Worm (Caenorhabditis elegans) whole organism, L1 larva: ENCODE measurements around the gene clc-13.

Experiments
- C16A3.4 ChIP-seq: fragments of 150-350 bp; optimal IDR thresholded peaks from 2 replicates; lab custom pipeline; 2014; ENCODE audit warnings: missing biosample characterization, missing genetic modification characterization
- aha-1 ChIP-seq: fragments of 150-350 bp; optimal IDR thresholded peaks from 2 replicates; lab custom pipeline; 2014; ENCODE audit warnings: missing biosample characterization, missing genetic modification characterization
- alr-1 ChIP-seq: fragments of 200-800 bp; sonication (Bioruptor generic); optimal IDR thresholded peaks from 2 replicates; lab custom pipeline; 2018; ENCODE audit warnings: borderline replicate concordance, mild to moderate bottlenecking, missing genetic modification characterization, missing compliant biosample characterization
- ceh-8 ChIP-seq: fragments of 200-800 bp; sonication (Bioruptor generic); optimal IDR thresholded peaks from 2 replicates; lab custom pipeline; 2018; ENCODE audit warnings: mild to moderate bottlenecking, missing genetic modification characterization, moderate library complexity, missing compliant biosample characterization
- ceh-82 ChIP-seq, 3 experiments: fragments of 150-350 bp in 1 of 3; sonication (generic microtip) in 2 of 3; optimal IDR thresholded peaks; 2 replicates each; lab custom pipeline; 2014 to 2017; ENCODE audit warnings: missing biosample characterization in 3 of 3, missing genetic modification characterization in 3 of 3
- ceh-90 ChIP-seq: sonication (generic microtip); optimal IDR thresholded peaks from 2 replicates; lab custom pipeline; 2016; ENCODE audit warnings: missing genetic modification characterization, missing compliant biosample characterization
- ces-1 ChIP-seq: fragments of 150-350 bp; optimal IDR thresholded peaks from 2 replicates; lab custom pipeline; 2014; ENCODE audit warnings: missing biosample characterization, missing genetic modification reagents, missing genetic modification characterization
- dpl-1 ChIP-seq, 3 experiments: fragments of 150-350 bp in 2 of 3; sonication (generic microtip) in 1 of 3; optimal IDR thresholded peaks; 2 replicates each; lab custom pipeline; 2014 to 2017; ENCODE audit warnings: missing biosample characterization in 3 of 3, missing genetic modification characterization in 3 of 3, missing genetic modification reagents in 3 of 3
- efl-1 ChIP-seq, 4 experiments: fragments of 150-350 bp; optimal IDR thresholded peaks in 3 of 4; peaks in 1 of 4; 1 replicate in 1 of 4; 2 replicates in 3 of 4; lab custom pipeline; 2014; ENCODE audit warnings: missing biosample characterization in 2 of 4, missing genetic modification characterization in 2 of 4, missing genetic modification reagents in 2 of 4
- efl-3 ChIP-seq: fragments of 200-800 bp; sonication (Bioruptor generic); optimal IDR thresholded peaks from 2 replicates; lab custom pipeline; 2018; ENCODE audit warnings: mild to moderate bottlenecking, missing genetic modification characterization, missing compliant biosample characterization
- egl-13 ChIP-seq: sonication (generic microtip); optimal IDR thresholded peaks from 2 replicates; lab custom pipeline; 2016; ENCODE audit warnings: missing genotype, missing genetic modification reagents, missing genetic modification characterization, missing compliant biosample characterization
- egl-27 ChIP-seq, 2 experiments: fragments of 150-350 bp in 1 of 2; sonication (generic microtip); optimal IDR thresholded peaks; 3 replicates each; lab custom pipeline; 2017 to 2018; ENCODE audit warnings: missing biosample characterization in 2 of 2, missing genetic modification characterization in 2 of 2, missing genetic modification reagents in 2 of 2
- elt-3 ChIP-seq, 6 experiments: fragments of 150-350 bp in 1 of 6; sonication (generic microtip); optimal IDR thresholded peaks; 2 replicates each; lab custom pipeline; 2017 to 2018; ENCODE audit warnings: missing biosample characterization in 6 of 6, missing genetic modification characterization in 6 of 6, inconsistent platforms in 1 of 6
- fkh-10 ChIP-seq: sonication (generic microtip); optimal IDR thresholded peaks from 2 replicates; lab custom pipeline; 2017; ENCODE audit warnings: missing biosample characterization, missing genetic modification reagents, missing genetic modification characterization
- fkh-4 ChIP-seq: sonication (generic microtip); optimal IDR thresholded peaks from 2 replicates; lab custom pipeline; 2016; ENCODE audit warnings: missing compliant biosample characterization, missing genetic modification characterization, borderline replicate concordance
- grh-1 ChIP-seq: fragments of 200-800 bp; sonication (Bioruptor generic); IDR thresholded peaks from 2 replicates; pipeline ENCODE4 v1.3.6; 2022; ENCODE audit warnings: missing genetic modification reagents, missing genetic modification characterization, missing compliant biosample characterization
- hlh-17 ChIP-seq: fragments of 200-800 bp; sonication (Bioruptor generic); optimal IDR thresholded peaks from 2 replicates; lab custom pipeline; 2018; ENCODE audit warnings: missing genetic modification characterization, mild to moderate bottlenecking, missing compliant biosample characterization, moderate library complexity, borderline replicate concordance
- hlh-4 ChIP-seq: sonication (generic microtip); optimal IDR thresholded peaks from 2 replicates; lab custom pipeline; 2016; ENCODE audit warnings: mild to moderate bottlenecking, missing genetic modification characterization, missing compliant biosample characterization
- hpl-2 ChIP-seq: fragments of 150-350 bp; optimal IDR thresholded peaks from 2 replicates; lab custom pipeline; 2014; ENCODE audit warnings: missing biosample characterization, missing genetic modification reagents, missing genetic modification characterization
- irx-1 ChIP-seq: sonication (generic microtip); optimal IDR thresholded peaks from 2 replicates; lab custom pipeline; 2016; ENCODE audit warnings: missing genetic modification characterization, missing compliant biosample characterization
- lin-15B ChIP-seq: fragments of 150-350 bp; sonication (generic microtip); optimal IDR thresholded peaks from 3 replicates; lab custom pipeline; 2014; ENCODE audit warnings: missing biosample characterization, missing genetic modification characterization
- lin-35 ChIP-seq, 2 experiments: fragments of 150-350 bp; optimal IDR thresholded peaks; 2 replicates each; lab custom pipeline; 2014; ENCODE audit warnings: missing biosample characterization in 2 of 2, missing genetic modification characterization in 2 of 2, missing genetic modification reagents in 2 of 2
- lir-3 ChIP-seq: sonication (generic microtip); optimal IDR thresholded peaks from 2 replicates; lab custom pipeline; 2016; ENCODE audit warnings: mild to moderate bottlenecking, missing genetic modification characterization, moderate library complexity, missing compliant biosample characterization; ENCODE audit not compliant: poor library complexity
- mab-9 ChIP-seq: fragments of 200-800 bp; sonication (Bioruptor generic); IDR thresholded peaks from 2 replicates; pipeline ENCODE4 v1.3.6; 2022; ENCODE audit warnings: missing genetic modification reagents, missing genetic modification characterization, missing compliant biosample characterization
- mef-2 ChIP-seq: fragments of 150-350 bp; optimal IDR thresholded peaks from 2 replicates; lab custom pipeline; 2014; ENCODE audit warnings: missing biosample characterization, missing genetic modification characterization
- nhr-19 ChIP-seq: fragments of 200-800 bp; sonication (Bioruptor generic); conservative IDR thresholded peaks from 2 replicates; pipeline ENCODE4 v1.3.6; 2022; ENCODE audit warnings: missing genetic modification characterization, missing compliant biosample characterization
- nhr-237 ChIP-seq: fragments of 150-350 bp; optimal IDR thresholded peaks from 2 replicates; lab custom pipeline; 2014; ENCODE audit warnings: missing biosample characterization, missing genetic modification characterization
- nhr-28 ChIP-seq: fragments of 150-350 bp; optimal IDR thresholded peaks from 2 replicates; lab custom pipeline; 2014; ENCODE audit warnings: missing biosample characterization, missing genetic modification characterization
- nhr-77 ChIP-seq: fragments of 150-350 bp; optimal IDR thresholded peaks from 2 replicates; lab custom pipeline; 2014; ENCODE audit warnings: missing biosample characterization, missing genetic modification characterization
- nhr-84 ChIP-seq: sonication (generic microtip); optimal IDR thresholded peaks from 2 replicates; lab custom pipeline; 2017; ENCODE audit warnings: missing biosample characterization, missing genetic modification characterization
- nhr-90 ChIP-seq: sonication (generic microtip); optimal IDR thresholded peaks from 2 replicates; lab custom pipeline; 2016; ENCODE audit warnings: mild to moderate bottlenecking, missing genetic modification characterization, missing compliant biosample characterization; ENCODE audit not compliant: poor library complexity
- pax-3 ChIP-seq: fragments of 200-800 bp; sonication (Bioruptor generic); optimal IDR thresholded peaks from 2 replicates; lab custom pipeline; 2018; ENCODE audit warnings: mild to moderate bottlenecking, missing genetic modification characterization, moderate library complexity, missing compliant biosample characterization
- pqm-1 ChIP-seq: sonication (generic microtip); optimal IDR thresholded peaks from 3 replicates; lab custom pipeline; 2017; ENCODE audit warnings: missing biosample characterization, missing genetic modification characterization
- skn-1 ChIP-seq: fragments of 150-350 bp; optimal IDR thresholded peaks from 2 replicates; lab custom pipeline; 2014; ENCODE audit warnings: missing biosample characterization, missing genetic modification characterization
- snu-23 ChIP-seq: sonication (generic microtip); optimal IDR thresholded peaks from 2 replicates; lab custom pipeline; 2016; ENCODE audit warnings: missing genetic modification characterization, missing compliant biosample characterization
- sptf-1 ChIP-seq: fragments of 150-350 bp; optimal IDR thresholded peaks from 2 replicates; lab custom pipeline; 2014; ENCODE audit warnings: missing biosample characterization, missing genetic modification characterization
- tbx-2 ChIP-seq: sonication (generic microtip); optimal IDR thresholded peaks from 2 replicates; lab custom pipeline; 2016; ENCODE audit warnings: missing genetic modification characterization, missing compliant biosample characterization
- tlp-1 ChIP-seq: fragments of 150-350 bp; optimal IDR thresholded peaks from 2 replicates; lab custom pipeline; 2014; ENCODE audit warnings: missing biosample characterization, missing genetic modification characterization
- unc-30 ChIP-seq: sonication (generic microtip); optimal IDR thresholded peaks from 2 replicates; lab custom pipeline; 2017; ENCODE audit warnings: missing biosample characterization, missing genetic modification characterization
- unc-62 ChIP-seq: fragments of 150-350 bp; optimal IDR thresholded peaks from 2 replicates; lab custom pipeline; 2014; ENCODE audit warnings: missing biosample characterization, missing genetic modification reagents, missing genetic modification characterization
- unc-98 ChIP-seq: fragments of 200-800 bp; sonication (Bioruptor generic); IDR thresholded peaks from 2 replicates; pipeline ENCODE4 v1.3.6; 2022; ENCODE audit warnings: missing genetic modification characterization, missing compliant biosample characterization
- vab-15 ChIP-seq: sonication (generic microtip); optimal IDR thresholded peaks from 2 replicates; lab custom pipeline; 2017; ENCODE audit warnings: missing genotype, mild to moderate bottlenecking, missing genetic modification characterization, missing compliant biosample characterization
- xbp-1 ChIP-seq: sonication (generic microtip); optimal IDR thresholded peaks from 2 replicates; lab custom pipeline; 2016; ENCODE audit warnings: missing genetic modification characterization, missing compliant biosample characterization
- zag-1 ChIP-seq: fragments of 150-350 bp; optimal IDR thresholded peaks from 2 replicates; lab custom pipeline; 2014; ENCODE audit warnings: missing biosample characterization, missing genetic modification characterization
- zip-4 ChIP-seq: fragments of 200-800 bp; sonication (Bioruptor generic); optimal IDR thresholded peaks from 2 replicates; lab custom pipeline; 2018; ENCODE audit warnings: mild to moderate bottlenecking, missing genetic modification characterization, moderate library complexity, missing compliant biosample characterization
- ztf-11 ChIP-seq, 2 experiments: sonication (generic microtip); optimal IDR thresholded peaks; 2 replicates each; lab custom pipeline; 2016 to 2017; ENCODE audit warnings: missing genetic modification characterization in 2 of 2, missing biosample characterization in 1 of 2, missing compliant biosample characterization in 1 of 2

clc-13 gene

ce11 chrV:16965655-16966054, 48.6 kb upstream of the clc-13 start, which contains the start of gene efl-1 (continued):
- TF ChIP-seq zip-4 (GFP tag; lab: Kevin White, UChicago), result peak; percentile 88
- TF ChIP-seq tlp-1 (tag; lab: Kevin White, UChicago), result no peak
- TF ChIP-seq unc-30 (tag; lab: Kevin White, UChicago), result no peak
- TF ChIP-seq alr-1 (tag; lab: Kevin White, UChicago), result no peak
- no peak for TF ChIP-seq nhr-28 (tag; lab: Kevin White, UChicago)
- peak; percentile 95 for TF ChIP-seq nhr-90 (tag; lab: Kevin White, UChicago)
- peak; percentile 91 for TF ChIP-seq irx-1 (tag; lab: Kevin White, UChicago)
- peak; percentile 87 for TF ChIP-seq pax-3 (tag; lab: Kevin White, UChicago)
- peak; percentile 94 for TF ChIP-seq nhr-19 (GFP tag; lab: Robert Waterston, UW)
- peak; percentile 100 for TF ChIP-seq lin-35 (GFP tag; optimal IDR thresholded peaks at IDR 0.05; lab: Kevin White, UChicago)
- TF ChIP-seq ztf-11 (tag; optimal IDR thresholded peaks at IDR 0.05; lab: Kevin White, UChicago), result peak in 1 of 2 experiments; percentile 68
- TF ChIP-seq nhr-237 (tag; lab: Kevin White, UChicago), result peak; percentile 88
- TF ChIP-seq zag-1 (tag; lab: Kevin White, UChicago), result peak; percentile 8
- peak; percentile 92 for TF ChIP-seq nhr-77
- TF ChIP-seq lir-3 (tag; lab: Kevin White, UChicago), result no peak
- TF ChIP-seq C16A3.4 (tag; lab: Kevin White, UChicago), result peak; percentile 85
- peak; percentile 89 for TF ChIP-seq ceh-8 (GFP tag; lab: Kevin White, UChicago)
- peak; percentile 83 for TF ChIP-seq grh-1 (GFP tag; lab: Robert Waterston, UW)
- no peak for TF ChIP-seq egl-27 (tag; optimal IDR thresholded peaks at IDR 0.05; lab: Kevin White, UChicago)
- TF ChIP-seq hlh-4 (tag; lab: Kevin White, UChicago), result no peak
- TF ChIP-seq nhr-84 (tag; lab: Kevin White, UChicago), result no peak
- peak; percentile 58 for TF ChIP-seq ceh-90
- TF ChIP-seq mef-2 (tag; lab: Kevin White, UChicago), result peak; percentile 64
- TF ChIP-seq xbp-1, result peak; percentile 98
- no peak for TF ChIP-seq ces-1
- TF ChIP-seq efl-3, result no peak
- TF ChIP-seq tbx-2, result peak; percentile 94
- TF ChIP-seq fkh-10, result peak; percentile 86
- TF ChIP-seq ceh-82 (tag; optimal IDR thresholded peaks at IDR 0.05; lab: Kevin White, UChicago), result peak; percentile 80 to 96 (median 94)
- peak in 2 of 6 experiments; percentile 76 to 93 for TF ChIP-seq elt-3 (tag; optimal IDR thresholded peaks at IDR 0.05; lab: Kevin White, UChicago)
- no peak for TF ChIP-seq hpl-2 (GFP tag; lab: Kevin White, UChicago)
- no peak for TF ChIP-seq hlh-17 (GFP tag; lab: Kevin White, UChicago)
- peak; percentile 84 for TF ChIP-seq mab-9 (GFP tag; lab: Robert Waterston, UW)
- peak; percentile 51 for TF ChIP-seq vab-15 (tag; lab: Kevin White, UChicago)
- peak; percentile 60 for TF ChIP-seq aha-1 (tag; lab: Kevin White, UChicago)

ce11 chrV:16966636-16967035, 47.6 kb upstream of the clc-13 start, which contains the start of gene fbxa-90:
TSS of gene fbxa-90 (plus strand) at chrV:16966814.
- TF ChIP-seq unc-98 (GFP tag; lab: Robert Waterston, UW) (no peak), efl-3 (no peak), lir-3 (tag; lab: Kevin White, UChicago) (no peak), hpl-2 (GFP tag; lab: Kevin White, UChicago) (no peak), skn-1 (peak; percentile 15), pqm-1 (tag; lab: Kevin White, UChicago) (no peak), hlh-17 (GFP tag; lab: Kevin White, UChicago) (no peak), lin-35 (GFP tag; optimal IDR thresholded peaks at IDR 0.05; lab: Kevin White, UChicago) (peak in 1 of 2 experiments; percentile 54), lin-15B (tag; lab: Kevin White, UChicago) (no peak), unc-62 (GFP tag; lab: Kevin White, UChicago) (no peak), sptf-1 (no peak), efl-1 (optimal IDR thresholded peaks at IDR 0.05; lab: Kevin White, UChicago) (peak; percentile 29 to 64), efl-1 (GFP tag; optimal IDR thresholded peaks at IDR 0.05 in 1 of 2; lab: Kevin White, UChicago) (peak in 1 of 2 experiments; percentile 94), dpl-1 (GFP tag; optimal IDR thresholded peaks at IDR 0.05; lab: Kevin White, UChicago) (peak in 2 of 3 experiments; percentile 27 to 31), vab-15 (tag; lab: Kevin White, UChicago) (no peak), fkh-4 (no peak), tbx-2 (no peak), xbp-1 (no peak), snu-23 (GFP tag; lab: Kevin White, UChicago) (no peak), egl-13 (tag; lab: Kevin White, UChicago) (no peak)
